Worm (Caenorhabditis elegans) whole organism, L1 larva: ENCODE results near the gene snx-6.

ENCODE experiments used
- Y116A8C.19 ChIP-seq: sonication (generic microtip); optimal IDR thresholded peaks from 2 replicates; lab custom pipeline; 2016; ENCODE audit warnings: missing compliant biosample characterization, missing genetic modification characterization, borderline replicate concordance
- aly-2 ChIP-seq: fragments of 150-350 bp; optimal IDR thresholded peaks from 2 replicates; lab custom pipeline; 2014; ENCODE audit warnings: missing biosample characterization, missing genetic modification characterization
- ama-1 ChIP-seq: fragments of 150-350 bp; optimal IDR thresholded peaks from 2 replicates; lab custom pipeline; 2014
- blmp-1 ChIP-seq: fragments of 150-350 bp; optimal IDR thresholded peaks from 2 replicates; lab custom pipeline; 2014; ENCODE audit warnings: missing biosample characterization, missing genetic modification characterization
- ceh-82 ChIP-seq, 3 experiments: fragments of 150-350 bp in 1 of 3; sonication (generic microtip) in 2 of 3; optimal IDR thresholded peaks; 2 replicates each; lab custom pipeline; 2014 to 2017; ENCODE audit warnings: missing biosample characterization in 3 of 3, missing genetic modification characterization in 3 of 3
- ceh-88 ChIP-seq: fragments of 200-800 bp; sonication (Bioruptor generic); IDR thresholded peaks from 2 replicates; pipeline ENCODE4 v1.3.6; 2022; ENCODE audit warnings: missing genetic modification characterization, missing compliant biosample characterization
- ceh-90 ChIP-seq: sonication (generic microtip); optimal IDR thresholded peaks from 2 replicates; lab custom pipeline; 2016; ENCODE audit warnings: missing genetic modification characterization, missing compliant biosample characterization
- dpl-1 ChIP-seq, 3 experiments: fragments of 150-350 bp in 2 of 3; sonication (generic microtip) in 1 of 3; optimal IDR thresholded peaks; 2 replicates each; lab custom pipeline; 2014 to 2017; ENCODE audit warnings: missing biosample characterization in 3 of 3, missing genetic modification characterization in 3 of 3, missing genetic modification reagents in 3 of 3
- dsc-1 ChIP-seq: sonication (generic microtip); optimal IDR thresholded peaks from 2 replicates; lab custom pipeline; 2016; ENCODE audit warnings: mild to moderate bottlenecking, missing genetic modification characterization, missing compliant biosample characterization
- efl-1 ChIP-seq, 4 experiments: fragments of 150-350 bp; optimal IDR thresholded peaks in 3 of 4; peaks in 1 of 4; 1 replicate in 1 of 4; 2 replicates in 3 of 4; lab custom pipeline; 2014; ENCODE audit warnings: missing biosample characterization in 2 of 4, missing genetic modification characterization in 2 of 4, missing genetic modification reagents in 2 of 4
- efl-3 ChIP-seq: fragments of 200-800 bp; sonication (Bioruptor generic); optimal IDR thresholded peaks from 2 replicates; lab custom pipeline; 2018; ENCODE audit warnings: mild to moderate bottlenecking, missing genetic modification characterization, missing compliant biosample characterization
- elt-2 ChIP-seq: sonication (generic microtip); optimal IDR thresholded peaks from 2 replicates; lab custom pipeline; 2016; ENCODE audit warnings: missing genetic modification characterization, mild to moderate bottlenecking, inconsistent platforms, missing compliant biosample characterization, missing genetic modification reagents
- elt-3 ChIP-seq, 6 experiments: fragments of 150-350 bp in 1 of 6; sonication (generic microtip); optimal IDR thresholded peaks; 2 replicates each; lab custom pipeline; 2017 to 2018; ENCODE audit warnings: missing biosample characterization in 6 of 6, missing genetic modification characterization in 6 of 6, inconsistent platforms in 1 of 6
- fkh-10 ChIP-seq: sonication (generic microtip); optimal IDR thresholded peaks from 2 replicates; lab custom pipeline; 2017; ENCODE audit warnings: missing biosample characterization, missing genetic modification reagents, missing genetic modification characterization
- fos-1 ChIP-seq: fragments of 150-350 bp; optimal IDR thresholded peaks from 2 replicates; lab custom pipeline; 2014; ENCODE audit warnings: missing biosample characterization, missing genetic modification characterization
- hpl-2 ChIP-seq: fragments of 150-350 bp; optimal IDR thresholded peaks from 2 replicates; lab custom pipeline; 2014; ENCODE audit warnings: missing biosample characterization, missing genetic modification reagents, missing genetic modification characterization
- lin-13 ChIP-seq: fragments of 150-350 bp; optimal IDR thresholded peaks from 2 replicates; lab custom pipeline; 2014; ENCODE audit warnings: missing biosample characterization, missing genetic modification reagents, missing genetic modification characterization
- lin-14 ChIP-seq: fragments of 200-800 bp; sonication (Bioruptor generic); optimal IDR thresholded peaks from 2 replicates; lab custom pipeline; 2018; ENCODE audit warnings: mild to moderate bottlenecking, missing genetic modification characterization, moderate library complexity, missing compliant biosample characterization
- lin-15B ChIP-seq: fragments of 150-350 bp; sonication (generic microtip); optimal IDR thresholded peaks from 3 replicates; lab custom pipeline; 2014; ENCODE audit warnings: missing biosample characterization, missing genetic modification characterization
- lin-35 ChIP-seq, 2 experiments: fragments of 150-350 bp; optimal IDR thresholded peaks; 2 replicates each; lab custom pipeline; 2014; ENCODE audit warnings: missing biosample characterization in 2 of 2, missing genetic modification characterization in 2 of 2, missing genetic modification reagents in 2 of 2
- lsy-2 ChIP-seq, 2 experiments: fragments of 150-350 bp; optimal IDR thresholded peaks; 2 replicates each; lab custom pipeline; 2014; ENCODE audit warnings: missing biosample characterization in 2 of 2, missing genetic modification characterization in 2 of 2
- mef-2 ChIP-seq: fragments of 150-350 bp; optimal IDR thresholded peaks from 2 replicates; lab custom pipeline; 2014; ENCODE audit warnings: missing biosample characterization, missing genetic modification characterization
- mep-1 ChIP-seq: fragments of 150-350 bp; optimal IDR thresholded peaks from 2 replicates; lab custom pipeline; 2014; ENCODE audit warnings: missing biosample characterization, missing genetic modification characterization
- nhr-11 ChIP-seq: fragments of 150-350 bp; optimal IDR thresholded peaks from 2 replicates; lab custom pipeline; 2014; ENCODE audit warnings: missing biosample characterization, missing genetic modification characterization
- nhr-12 ChIP-seq: sonication (generic microtip); optimal IDR thresholded peaks from 2 replicates; lab custom pipeline; 2017; ENCODE audit warnings: missing biosample characterization, missing genetic modification characterization
- nhr-20 ChIP-seq: sonication (generic microtip); optimal IDR thresholded peaks from 2 replicates; lab custom pipeline; 2016; ENCODE audit warnings: mild to moderate bottlenecking, missing genetic modification characterization, missing compliant biosample characterization
- nhr-71 ChIP-seq: sonication (generic microtip); optimal IDR thresholded peaks from 2 replicates; lab custom pipeline; 2016; ENCODE audit warnings: mild to moderate bottlenecking, missing genetic modification characterization, moderate library complexity, missing compliant biosample characterization
- nhr-90 ChIP-seq: sonication (generic microtip); optimal IDR thresholded peaks from 2 replicates; lab custom pipeline; 2016; ENCODE audit warnings: mild to moderate bottlenecking, missing genetic modification characterization, missing compliant biosample characterization; ENCODE audit not compliant: poor library complexity
- pag-3 ChIP-seq: sonication (generic microtip); optimal IDR thresholded peaks from 2 replicates; lab custom pipeline; 2017; ENCODE audit warnings: missing genetic modification characterization, mild to moderate bottlenecking, missing compliant biosample characterization, antibody characterized with exemption, borderline replicate concordance; ENCODE audit not compliant: insufficient read depth
- pqm-1 ChIP-seq: sonication (generic microtip); optimal IDR thresholded peaks from 3 replicates; lab custom pipeline; 2017; ENCODE audit warnings: missing biosample characterization, missing genetic modification characterization
- rnt-1 ChIP-seq: sonication (generic microtip); optimal IDR thresholded peaks from 2 replicates; lab custom pipeline; 2016; ENCODE audit warnings: mild to moderate bottlenecking, missing genetic modification characterization, moderate library complexity, missing compliant biosample characterization
- sox-4 ChIP-seq: sonication (generic microtip); optimal IDR thresholded peaks from 2 replicates; lab custom pipeline; 2016; ENCODE audit warnings: missing genetic modification characterization, missing compliant biosample characterization
- sptf-1 ChIP-seq: fragments of 150-350 bp; optimal IDR thresholded peaks from 2 replicates; lab custom pipeline; 2014; ENCODE audit warnings: missing biosample characterization, missing genetic modification characterization
- swsn-7 ChIP-seq: sonication (generic microtip); optimal IDR thresholded peaks from 2 replicates; lab custom pipeline; 2016; ENCODE audit warnings: missing genetic modification characterization, missing compliant biosample characterization
- unc-30 ChIP-seq: sonication (generic microtip); optimal IDR thresholded peaks from 2 replicates; lab custom pipeline; 2017; ENCODE audit warnings: missing biosample characterization, missing genetic modification characterization
- unc-62 ChIP-seq: fragments of 150-350 bp; optimal IDR thresholded peaks from 2 replicates; lab custom pipeline; 2014; ENCODE audit warnings: missing biosample characterization, missing genetic modification reagents, missing genetic modification characterization
- unc-86 ChIP-seq: sonication (generic microtip); optimal IDR thresholded peaks from 2 replicates; lab custom pipeline; 2016; ENCODE audit warnings: missing genetic modification characterization, missing compliant biosample characterization
- unc-98 ChIP-seq: fragments of 200-800 bp; sonication (Bioruptor generic); IDR thresholded peaks from 2 replicates; pipeline ENCODE4 v1.3.6; 2022; ENCODE audit warnings: missing genetic modification characterization, missing compliant biosample characterization

snx-6 gene

DNA sequence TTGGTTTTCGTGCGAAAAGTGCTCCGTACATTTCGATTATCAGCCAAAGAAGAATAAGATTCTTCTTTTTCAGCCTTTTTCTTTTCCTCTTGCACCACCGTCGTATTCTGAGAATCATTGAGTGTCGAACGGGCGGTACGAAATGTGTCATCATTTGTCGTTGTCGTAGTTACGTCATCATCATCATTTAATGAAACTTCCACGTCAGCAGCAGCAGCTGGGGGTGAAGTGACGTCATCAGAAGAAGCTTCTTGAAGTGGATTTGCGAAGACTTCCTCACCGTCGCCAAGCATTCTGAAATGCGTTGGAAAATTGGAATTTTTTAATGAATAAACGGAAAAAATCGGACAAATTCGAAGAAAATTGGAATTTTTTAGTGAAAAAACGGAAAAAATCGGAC is at the start of gene snx-6:
Gene snx-6, minus strand, starts transcription at position 294 of the 400 bp plus-strand sequence.
- no peak for TF ChIP-seq pqm-1 (tag; lab: Kevin White, UChicago)
- no peak for TF ChIP-seq elt-2 (tag; lab: Kevin White, UChicago)

DNA sequence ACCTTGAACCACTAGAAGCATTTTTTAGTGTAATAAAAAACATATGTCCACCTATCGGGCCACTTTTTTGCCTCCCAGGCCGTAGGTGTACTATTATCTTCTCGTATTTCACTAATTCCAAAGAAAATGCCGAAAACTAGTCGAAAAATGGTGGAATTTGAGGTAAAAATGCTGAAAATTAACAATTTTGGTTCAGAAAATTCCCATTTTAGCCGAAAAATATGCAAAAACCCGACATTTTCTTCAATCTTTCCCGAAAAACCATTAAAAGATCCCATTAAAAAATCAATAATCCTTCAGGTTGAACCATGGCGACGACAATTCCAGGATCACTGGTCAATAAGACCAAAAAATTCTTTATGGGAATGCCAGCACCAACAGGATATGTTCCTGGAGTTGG is 42.3 kb upstream of the snx-6 start, which contains the start of gene prp-6:
Gene prp-6, plus strand, starts transcription at position 301 of the 400 bp plus-strand sequence.
- no peak for TF ChIP-seq ceh-82 (tag; optimal IDR thresholded peaks at IDR 0.05; lab: Kevin White, UChicago)
- no peak for TF ChIP-seq nhr-12 (tag; lab: Kevin White, UChicago)
- TF ChIP-seq sox-4 = no peak
- TF ChIP-seq dsc-1 = peak; percentile 48
- no peak for TF ChIP-seq elt-2 (tag; lab: Kevin White, UChicago)
- TF ChIP-seq sptf-1 (tag; lab: Kevin White, UChicago) = no peak

DNA sequence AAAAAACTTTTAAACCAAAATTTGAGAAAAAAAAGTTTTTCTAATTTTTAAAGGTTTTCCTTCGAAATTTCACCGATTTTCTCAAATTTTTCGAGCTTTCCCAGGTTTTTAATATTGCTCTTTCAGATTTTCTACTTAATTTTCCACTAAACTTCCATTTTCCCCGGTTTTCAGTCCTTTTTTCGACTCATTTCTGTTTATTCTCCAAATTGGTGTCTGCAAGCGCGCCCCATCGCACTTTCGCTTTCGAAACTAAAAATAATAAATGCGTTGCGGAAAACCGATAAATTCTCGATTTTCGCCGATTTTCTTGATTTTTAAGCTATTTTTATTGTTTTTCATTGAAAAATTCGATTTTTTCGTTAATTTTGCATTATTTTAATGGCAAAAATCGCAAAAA is 41.6 kb upstream of the snx-6 start:
- TF ChIP-seq dpl-1 (GFP tag; optimal IDR thresholded peaks at IDR 0.05; lab: Kevin White, UChicago) (peak in 1 of 3 experiments; percentile 50), ceh-82 (tag; optimal IDR thresholded peaks at IDR 0.05; lab: Kevin White, UChicago) (peak in 1 of 3 experiments; percentile 7), efl-1 (optimal IDR thresholded peaks at IDR 0.05; lab: Kevin White, UChicago) (peak in 1 of 2 experiments; percentile 24), efl-1 (GFP tag; optimal IDR thresholded peaks at IDR 0.05 in 1 of 2; lab: Kevin White, UChicago) (peak; percentile 31 to 91), lin-35 (GFP tag; optimal IDR thresholded peaks at IDR 0.05; lab: Kevin White, UChicago) (peak; percentile 14 to 44), lsy-2 (tag; optimal IDR thresholded peaks at IDR 0.05; lab: Kevin White, UChicago) (peak in 1 of 2 experiments; percentile 28), blmp-1 (tag; lab: Kevin White, UChicago) (peak; percentile 89), nhr-90 (no peak), mep-1 (tag; lab: Kevin White, UChicago) (peak; percentile 25), lin-15B (tag; lab: Kevin White, UChicago) (no peak), rnt-1 (tag; lab: Kevin White, UChicago) (no peak)

DNA sequence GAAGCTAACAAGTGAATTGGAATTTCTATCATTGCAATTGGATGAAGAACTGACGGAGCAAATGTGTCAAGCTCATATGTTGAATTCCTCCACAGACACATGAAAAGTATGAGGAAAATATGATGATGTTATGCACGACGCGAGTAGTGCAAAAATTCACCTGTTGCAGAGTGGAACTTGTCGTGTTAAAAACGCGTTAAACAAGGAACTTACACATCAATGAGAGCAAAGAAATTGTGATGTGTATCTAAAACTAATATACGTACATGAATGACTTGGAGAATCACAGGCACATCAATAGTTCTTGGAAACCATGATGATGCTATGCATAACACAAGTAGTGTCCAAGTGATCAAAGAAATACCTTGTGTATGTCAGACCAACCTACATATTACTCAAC is 37.3 kb upstream of the snx-6 start, which contains the start of gene srh-134:
Gene srh-134, minus strand, starts transcription at position 101 of the 400 bp plus-strand sequence.
- no peak for TF ChIP-seq rnt-1 (tag; lab: Kevin White, UChicago)
- no peak for TF ChIP-seq fos-1
- no peak for TF ChIP-seq aly-2 (tag; lab: Kevin White, UChicago)
- TF ChIP-seq mef-2 (tag; lab: Kevin White, UChicago) = no peak
- TF ChIP-seq lin-14 (GFP tag; lab: Kevin White, UChicago) = no peak
- no peak for TF ChIP-seq pag-3
- TF ChIP-seq hpl-2 (GFP tag; lab: Kevin White, UChicago) = no peak
- TF ChIP-seq fkh-10 = no peak
- no peak for TF ChIP-seq ceh-90 (tag; lab: Kevin White, UChicago)
- no peak for TF ChIP-seq unc-98 (GFP tag; lab: Robert Waterston, UW)
- TF ChIP-seq lin-13 (GFP tag; lab: Kevin White, UChicago) = no peak
- TF ChIP-seq elt-3 (tag; optimal IDR thresholded peaks at IDR 0.05; lab: Kevin White, UChicago) = no peak
- no peak for TF ChIP-seq nhr-11
- TF ChIP-seq unc-86 (tag; lab: Kevin White, UChicago) = no peak
- no peak for TF ChIP-seq pqm-1 (tag; lab: Kevin White, UChicago)
- no peak for TF ChIP-seq unc-30 (tag; lab: Kevin White, UChicago)
- no peak for TF ChIP-seq mep-1 (tag; lab: Kevin White, UChicago)
- no peak for TF ChIP-seq nhr-20

DNA sequence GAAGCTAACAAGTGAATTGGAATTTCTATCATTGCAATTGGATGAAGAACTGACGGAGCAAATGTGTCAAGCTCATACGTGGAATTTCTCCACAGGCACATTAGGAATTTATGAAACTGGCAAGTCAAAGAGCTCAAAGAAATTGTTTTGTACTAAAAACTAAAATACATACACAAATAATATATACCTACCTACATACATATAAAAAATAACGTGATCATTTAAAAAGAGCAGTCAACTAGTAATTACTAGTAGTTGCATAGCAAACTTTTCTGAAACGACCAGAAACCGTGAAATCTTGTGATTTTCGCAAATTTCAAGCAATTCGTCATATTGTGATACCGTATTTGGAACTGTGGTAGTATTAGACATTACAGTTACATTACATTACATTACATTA is 34.2 kb upstream of the snx-6 start, which contains the start of gene srh-133:
Gene srh-133, minus strand, starts transcription at position 101 of the 400 bp plus-strand sequence.
- no peak for TF ChIP-seq nhr-71 (tag; lab: Kevin White, UChicago)
- TF ChIP-seq ama-1 (lab: Kevin White, UChicago) = no peak
- TF ChIP-seq ceh-88 (GFP tag; lab: Robert Waterston, UW) = no peak
- no peak for TF ChIP-seq hpl-2 (GFP tag; lab: Kevin White, UChicago)
- TF ChIP-seq unc-62 (GFP tag; lab: Kevin White, UChicago) = no peak
- no peak for TF ChIP-seq efl-3 (GFP tag; lab: Kevin White, UChicago)
- no peak for TF ChIP-seq swsn-7
- TF ChIP-seq Y116A8C.19 (tag; lab: Kevin White, UChicago) = no peak
- TF ChIP-seq lin-15B (tag; lab: Kevin White, UChicago) = no peak
